Fruit fly (Drosophila melanogaster) whole organism, adult: ENCODE results near the gene Sema1a.

Source experiments
- CG12768 ChIP-seq: fragments of 200-800 bp; sonication (Bioruptor generic); optimal IDR thresholded peaks from 2 replicates; lab custom pipeline; 2017; ENCODE audit warnings: missing biosample characterization, missing genetic modification characterization, mild to moderate bottlenecking, moderate library complexity, missing genetic modification reagents
- CG33017 ChIP-seq: fragments of 200-800 bp; sonication (Bioruptor generic); optimal IDR thresholded peaks from 2 replicates; lab custom pipeline; 2018; ENCODE audit warnings: missing biosample characterization, mild to moderate bottlenecking, missing genetic modification characterization, moderate library complexity
- CG5204 ChIP-seq: fragments of 200-800 bp; sonication (Bioruptor generic); optimal IDR thresholded peaks from 2 replicates; lab custom pipeline; 2016; ENCODE audit warnings: missing biosample characterization, missing genetic modification characterization
- CG7101 ChIP-seq: fragments of 200-800 bp; sonication (Bioruptor generic); optimal IDR thresholded peaks from 2 replicates; lab custom pipeline; 2018; ENCODE audit warnings: missing biosample characterization, mild to moderate bottlenecking, missing genetic modification characterization, moderate library complexity
- Crg-1 ChIP-seq: fragments of 200-800 bp; sonication (Bioruptor generic); optimal IDR thresholded peaks from 2 replicates; lab custom pipeline; 2016; ENCODE audit warnings: missing biosample characterization, missing genetic modification characterization
- Mnt ChIP-seq: fragments of 200-800 bp; sonication (Bioruptor generic); optimal IDR thresholded peaks from 2 replicates; lab custom pipeline; 2016; ENCODE audit warnings: missing biosample characterization, mild to moderate bottlenecking, missing genetic modification characterization
- bab1 ChIP-seq: fragments of 200-800 bp; sonication (Bioruptor generic); optimal IDR thresholded peaks from 3 replicates; lab custom pipeline; 2019; ENCODE audit warnings: missing biosample characterization, mild to moderate bottlenecking, missing genetic modification characterization, moderate library complexity
- cic ChIP-seq: fragments of 200-800 bp; sonication (Bioruptor generic); optimal IDR thresholded peaks from 2 replicates; lab custom pipeline; 2017; ENCODE audit warnings: missing biosample characterization, mild to moderate bottlenecking, missing genetic modification characterization, moderate library complexity
- toe ChIP-seq: fragments of 200-800 bp; sonication (Bioruptor generic); optimal IDR thresholded peaks from 2 replicates; lab custom pipeline; 2016; ENCODE audit warnings: missing biosample characterization, missing genetic modification characterization

DNA sequence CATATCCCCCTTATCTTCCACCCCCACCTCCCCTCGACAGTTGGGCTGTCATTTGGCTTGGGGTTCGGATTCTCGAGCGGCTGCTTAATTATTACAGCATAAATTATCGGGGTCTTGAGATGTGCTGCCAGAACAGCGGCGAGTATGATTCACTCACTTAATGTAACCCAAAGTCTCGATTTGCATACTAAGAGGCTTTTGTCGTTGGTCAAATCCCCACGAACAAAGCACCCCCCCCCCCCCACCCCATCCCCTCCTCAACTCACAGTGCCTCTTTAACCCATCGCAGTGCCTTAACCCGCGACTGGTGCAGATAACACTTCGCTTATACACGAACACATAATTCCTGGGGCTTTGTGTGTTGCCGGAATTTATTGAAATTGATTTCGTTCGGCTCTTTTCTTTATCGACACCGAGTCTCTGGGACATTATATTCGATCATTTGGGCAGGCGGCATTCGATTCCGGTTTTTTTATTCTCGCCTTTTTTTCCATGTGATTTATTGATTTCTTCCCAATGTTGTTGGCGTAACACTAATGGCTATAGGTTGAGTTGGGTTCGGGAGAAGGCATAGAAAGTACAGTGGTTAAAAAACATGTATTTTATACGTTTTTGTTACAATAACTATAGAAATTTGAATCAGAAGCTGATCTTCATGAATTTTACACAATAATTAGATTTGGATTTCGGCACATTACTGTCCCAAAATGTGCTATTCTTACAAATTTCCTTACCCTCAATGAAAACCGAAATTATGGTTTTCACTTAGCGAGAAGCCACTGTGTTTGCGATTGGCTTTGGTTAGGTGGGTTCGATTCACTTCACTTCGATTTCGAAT, 12.1 kb downstream of the Sema1a start:
- TF ChIP-seq CG33017 (tag; lab: Kevin White, UChicago) (no peak), CG5204 (no peak), Crg-1 (GFP tag; lab: Kevin White, UChicago) (no peak), Mnt (GFP tag; lab: Kevin White, UChicago) (no peak), CG12768 (GFP tag; lab: Kevin White, UChicago) (no peak), CG7101 (tag; lab: Kevin White, UChicago) (no peak), toe (GFP tag; lab: Kevin White, UChicago) (no peak), bab1 (no peak), cic (GFP tag; lab: Kevin White, UChicago) (no peak)
